Fruit fly (Drosophila melanogaster) whole organism, embryonic: Measurements from ENCODE around the gene CG17470.

Source experiments
- Adf1 ChIP-seq: fragments of 200-800 bp; sonication (Bioruptor generic); IDR thresholded peaks from 2 replicates; pipeline ENCODE4 v1.3.6; 2022; ENCODE audit warnings: missing biosample characterization, missing genetic modification characterization
- Atf3 ChIP-seq: fragments of 200-800 bp; sonication (Bioruptor generic); optimal IDR thresholded peaks from 3 replicates; lab custom pipeline; 2016; ENCODE audit warnings: missing biosample characterization, missing genetic modification characterization
- B-H1 ChIP-seq: fragments of 200-800 bp; sonication (Bioruptor generic); IDR thresholded peaks from 3 replicates; pipeline ENCODE4 v1.3.6; 2022; ENCODE audit warnings: missing biosample characterization, missing genetic modification characterization
- B-H2 ChIP-seq: fragments of 200-800 bp; sonication (Bioruptor generic); optimal IDR thresholded peaks from 2 replicates; lab custom pipeline; 2018; ENCODE audit warnings: missing biosample characterization, mild to moderate bottlenecking, missing genetic modification characterization
- Bgb ChIP-seq: fragments of 200-800 bp; sonication (Bioruptor generic); IDR thresholded peaks from 2 replicates; pipeline ENCODE4 v1.3.6; 2022; ENCODE audit warnings: missing biosample characterization, missing genetic modification characterization; ENCODE audit not compliant: partially characterized antibody
- CG10543 ChIP-seq: fragments of 200-800 bp; sonication (Bioruptor generic); optimal IDR thresholded peaks from 3 replicates; lab custom pipeline; 2017; ENCODE audit warnings: missing biosample characterization, mild to moderate bottlenecking, missing genetic modification characterization, moderate library complexity
- CG11398 ChIP-seq: fragments of 200-800 bp; sonication (Bioruptor generic); optimal IDR thresholded peaks from 2 replicates; lab custom pipeline; 2016; ENCODE audit warnings: missing biosample characterization, missing genetic modification characterization
- CG12236 ChIP-seq: fragments of 200-800 bp; sonication (Bioruptor generic); optimal IDR thresholded peaks from 2 replicates; lab custom pipeline; 2016; ENCODE audit warnings: missing biosample characterization, missing genetic modification characterization
- CG12299 ChIP-seq: fragments of 200-800 bp; sonication (Bioruptor generic); optimal IDR thresholded peaks from 2 replicates; lab custom pipeline; 2018; ENCODE audit warnings: missing biosample characterization, mild to moderate bottlenecking, missing genetic modification characterization
- CG13296 ChIP-seq: fragments of 200-800 bp; sonication (Bioruptor generic); optimal IDR thresholded peaks from 3 replicates; lab custom pipeline; 2018; ENCODE audit warnings: missing biosample characterization, mild to moderate bottlenecking, missing genetic modification characterization
- CG15601 ChIP-seq: fragments of 200-800 bp; sonication (Bioruptor generic); optimal IDR thresholded peaks from 3 replicates; lab custom pipeline; 2019; ENCODE audit warnings: missing biosample characterization, mild to moderate bottlenecking, missing genetic modification characterization, moderate library complexity
- CG17829 ChIP-seq: fragments of 200-800 bp; optimal IDR thresholded peaks from 2 replicates; lab custom pipeline; 2019; ENCODE audit warnings: missing biosample characterization, mild to moderate bottlenecking, missing genetic modification characterization, moderate library complexity
- CG2712 ChIP-seq: fragments of 200-800 bp; optimal IDR thresholded peaks from 3 replicates; lab custom pipeline; 2019; ENCODE audit warnings: missing biosample characterization, mild to moderate bottlenecking, missing genetic modification characterization, moderate library complexity
- CG30431 ChIP-seq: fragments of 200-800 bp; sonication (Bioruptor generic); optimal IDR thresholded peaks from 2 replicates; lab custom pipeline; 2017; ENCODE audit warnings: missing biosample characterization, missing genetic modification characterization
- CG3281 ChIP-seq: fragments of 200-800 bp; sonication (Bioruptor generic); optimal IDR thresholded peaks from 3 replicates; lab custom pipeline; 2017; ENCODE audit warnings: missing biosample characterization, mild to moderate bottlenecking, missing genetic modification characterization
- CG4282 ChIP-seq: fragments of 200-800 bp; sonication (Bioruptor generic); optimal IDR thresholded peaks from 2 replicates; lab custom pipeline; 2016; ENCODE audit warnings: missing biosample characterization, missing genetic modification characterization
- CG7786 ChIP-seq: fragments of 200-800 bp; sonication (Bioruptor generic); optimal IDR thresholded peaks from 2 replicates; lab custom pipeline; 2016; ENCODE audit warnings: missing biosample characterization, missing genetic modification characterization
- CG7963 ChIP-seq: fragments of 200-800 bp; sonication (Bioruptor generic); IDR thresholded peaks from 3 replicates; pipeline ENCODE4 v1.3.6; 2022; ENCODE audit warnings: missing biosample characterization, missing genetic modification characterization; ENCODE audit not compliant: partially characterized antibody
- CG8359 ChIP-seq: fragments of 200-800 bp; sonication (Bioruptor generic); optimal IDR thresholded peaks from 2 replicates; lab custom pipeline; 2017; ENCODE audit warnings: missing biosample characterization, mild to moderate bottlenecking, missing genetic modification characterization, borderline replicate concordance
- CG8924 ChIP-seq: fragments of 200-800 bp; optimal IDR thresholded peaks from 3 replicates; lab custom pipeline; 2019; ENCODE audit warnings: missing biosample characterization, mild to moderate bottlenecking, missing genetic modification characterization, moderate library complexity
- CHES-1-like ChIP-seq: fragments of 200-800 bp; sonication (Bioruptor generic); optimal IDR thresholded peaks from 2 replicates; lab custom pipeline; 2016; ENCODE audit warnings: missing biosample characterization, missing genetic modification characterization
- CoRest ChIP-seq: fragments of 200-800 bp; sonication (Bioruptor generic); optimal IDR thresholded peaks from 3 replicates; lab custom pipeline; 2018; ENCODE audit warnings: missing biosample characterization, mild to moderate bottlenecking, missing genetic modification characterization, moderate library complexity
- Dad ChIP-seq: fragments of 200-800 bp; sonication (Bioruptor generic); optimal IDR thresholded peaks from 3 replicates; lab custom pipeline; 2016; ENCODE audit warnings: missing biosample characterization, missing genetic modification characterization
- Fer2 ChIP-seq: fragments of 200-800 bp; sonication (Bioruptor generic); optimal IDR thresholded peaks from 2 replicates; lab custom pipeline; 2018; ENCODE audit warnings: missing biosample characterization, mild to moderate bottlenecking, missing genetic modification characterization, moderate library complexity
- H2.0 ChIP-seq: fragments of 200-800 bp; sonication (Bioruptor generic); IDR thresholded peaks from 2 replicates; pipeline ENCODE4 v1.3.6; 2022; ENCODE audit warnings: missing biosample characterization, missing genetic modification characterization
- HmgZ ChIP-seq: fragments of 200-800 bp; sonication (Bioruptor generic); optimal IDR thresholded peaks from 2 replicates; lab custom pipeline; 2018; ENCODE audit warnings: missing biosample characterization, mild to moderate bottlenecking, missing genetic modification characterization
- Lpt ChIP-seq: fragments of >200 bp; optimal IDR thresholded peaks from 2 replicates; lab custom pipeline; 2018; ENCODE audit warnings: missing biosample characterization, missing genetic modification characterization
- Meics ChIP-seq: fragments of 200-800 bp; sonication (Bioruptor generic); optimal IDR thresholded peaks from 2 replicates; lab custom pipeline; 2017; ENCODE audit warnings: missing biosample characterization, mild to moderate bottlenecking, missing genetic modification characterization
- NFAT ChIP-seq: fragments of 200-800 bp; sonication (Bioruptor generic); IDR thresholded peaks from 2 replicates; pipeline ENCODE4 v1.3.6; 2022; ENCODE audit warnings: missing biosample characterization, missing genetic modification characterization
- NK7.1 ChIP-seq: fragments of 200-800 bp; sonication (Bioruptor generic); optimal IDR thresholded peaks from 3 replicates; lab custom pipeline; 2016; ENCODE audit warnings: missing biosample characterization, missing genetic modification characterization
- Optix ChIP-seq: fragments of 200-800 bp; sonication (Bioruptor generic); IDR thresholded peaks from 3 replicates; pipeline ENCODE4 v1.3.6; 2022; ENCODE audit warnings: missing biosample characterization, missing genetic modification characterization
- Spps ChIP-seq: fragments of 200-800 bp; sonication (Bioruptor generic); optimal IDR thresholded peaks from 2 replicates; lab custom pipeline; 2018; ENCODE audit warnings: missing biosample characterization, mild to moderate bottlenecking, missing genetic modification characterization
- al ChIP-seq: fragments of 200-800 bp; sonication (Bioruptor generic); IDR thresholded peaks from 2 replicates; pipeline ENCODE4 v1.3.6; 2022; ENCODE audit warnings: missing biosample characterization, missing genetic modification characterization
- aop ChIP-seq: fragments of 200-800 bp; sonication (Bioruptor generic); IDR thresholded peaks from 2 replicates; pipeline ENCODE4 v1.3.6; 2022; ENCODE audit warnings: missing biosample characterization, missing genetic modification characterization
- danr ChIP-seq: fragments of 200-800 bp; sonication (Bioruptor generic); IDR thresholded peaks from 2 replicates; pipeline ENCODE4 v1.3.6; 2022; ENCODE audit warnings: missing biosample characterization, missing genetic modification characterization
- esg ChIP-seq: fragments of 200-800 bp; sonication (Bioruptor generic); conservative IDR thresholded peaks from 2 replicates; pipeline ENCODE4 v1.3.6; 2022; ENCODE audit warnings: missing biosample characterization, missing genetic modification characterization
- ewg ChIP-seq: fragments of 200-800 bp; sonication (Bioruptor generic); optimal IDR thresholded peaks from 3 replicates; lab custom pipeline; 2017; ENCODE audit warnings: mild to moderate bottlenecking, missing biosample characterization, missing genetic modification reagents, missing genetic modification characterization
- grau ChIP-seq: fragments of 200-800 bp; optimal IDR thresholded peaks from 3 replicates; lab custom pipeline; 2019; ENCODE audit warnings: missing biosample characterization, mild to moderate bottlenecking, missing genetic modification characterization, moderate library complexity
- kah ChIP-seq: fragments of 200-800 bp; sonication (Bioruptor generic); optimal IDR thresholded peaks from 2 replicates; lab custom pipeline; 2018; ENCODE audit warnings: missing biosample characterization, mild to moderate bottlenecking, missing genetic modification characterization
- lola ChIP-seq, 3 experiments: fragments of >200 bp in 2 of 3; fragments of 200-800 bp in 1 of 3; sonication (Bioruptor generic) in 1 of 3; optimal IDR thresholded peaks; 2 replicates each; lab custom pipeline; 2017 to 2019; ENCODE audit warnings: missing biosample characterization in 3 of 3, missing genetic modification characterization in 3 of 3, mild to moderate bottlenecking in 1 of 3, moderate library complexity in 1 of 3
- luna ChIP-seq: fragments of 200-800 bp; sonication (Bioruptor generic); optimal IDR thresholded peaks from 2 replicates; lab custom pipeline; 2016; ENCODE audit warnings: missing biosample characterization, missing genetic modification characterization
- pros ChIP-seq: fragments of 200-800 bp; sonication (Bioruptor generic); optimal IDR thresholded peaks from 3 replicates; lab custom pipeline; 2019; ENCODE audit warnings: missing biosample characterization, mild to moderate bottlenecking, missing genetic modification characterization, moderate library complexity
- pzg ChIP-seq: fragments of 200-800 bp; sonication (Bioruptor generic); optimal IDR thresholded peaks from 3 replicates; lab custom pipeline; 2018; ENCODE audit warnings: missing biosample characterization, mild to moderate bottlenecking, missing genetic modification characterization, moderate library complexity
- repo ChIP-seq: fragments of 200-800 bp; sonication (Bioruptor generic); optimal IDR thresholded peaks from 2 replicates; lab custom pipeline; 2016; ENCODE audit warnings: missing biosample characterization, missing genetic modification characterization
- ro ChIP-seq: fragments of 200-800 bp; sonication (Bioruptor generic); IDR thresholded peaks from 2 replicates; pipeline ENCODE4 v1.3.6; 2022; ENCODE audit warnings: missing biosample characterization, missing genetic modification characterization
- salm ChIP-seq: fragments of 200-800 bp; sonication (Bioruptor generic); optimal IDR thresholded peaks from 2 replicates; lab custom pipeline; 2018; ENCODE audit warnings: missing biosample characterization, mild to moderate bottlenecking, missing genetic modification characterization
- so ChIP-seq: fragments of 200-800 bp; sonication (Bioruptor generic); IDR thresholded peaks from 3 replicates; pipeline ENCODE4 v1.3.6; 2022; ENCODE audit warnings: missing biosample characterization, missing genetic modification characterization
- sr ChIP-seq: fragments of 200-800 bp; sonication (Bioruptor generic); IDR thresholded peaks from 3 replicates; pipeline ENCODE4 v1.3.6; 2022; ENCODE audit warnings: missing biosample characterization, missing genetic modification characterization
- tap ChIP-seq: fragments of 200-800 bp; optimal IDR thresholded peaks from 3 replicates; lab custom pipeline; 2019; ENCODE audit warnings: missing biosample characterization, mild to moderate bottlenecking, missing genetic modification characterization, moderate library complexity
- unpg ChIP-seq: fragments of 200-800 bp; sonication (Bioruptor generic); optimal IDR thresholded peaks from 3 replicates; lab custom pipeline; 2018; ENCODE audit warnings: missing biosample characterization, mild to moderate bottlenecking, missing genetic modification characterization, moderate library complexity
- usp ChIP-seq: fragments of >200 bp; optimal IDR thresholded peaks from 2 replicates; lab custom pipeline; 2017; ENCODE audit warnings: missing biosample characterization, missing genetic modification characterization

CG17470 gene

dm6 chr2L:20645394-20645869, 2.4 kb upstream of the CG17470 start, which contains the start of the genes phr6-4 and CG2608 (continued):
- TF ChIP-seq CG15601 (tag; lab: Kevin White, UChicago) (peak; percentile 92), Dad (GFP tag; lab: Kevin White, UChicago) (peak; percentile 77), CoRest (tag; lab: Kevin White, UChicago) (peak; percentile 97), H2.0 (peak; percentile 73), lola (GFP tag; optimal IDR thresholded peaks at IDR 0.05; lab: Kevin White, UChicago) (peak in 1 of 3 experiments; percentile 94), Adf1 (GFP tag; lab: Robert Waterston, UW) (peak; percentile 56), NK7.1 (GFP tag; lab: Kevin White, UChicago) (peak; percentile 80), pzg (GFP tag; lab: Kevin White, UChicago) (peak; percentile 37), Atf3 (GFP tag; lab: Kevin White, UChicago) (peak; percentile 73), Bgb (GFP tag; lab: Robert Waterston, UW) (no peak), Spps (tag; lab: Kevin White, UChicago) (peak; percentile 89), esg (GFP tag; lab: Robert Waterston, UW) (peak; percentile 82), CG2712 (peak; percentile 96), aop (GFP tag; lab: Robert Waterston, UW) (no peak), CG8359 (GFP tag; lab: Kevin White, UChicago) (peak; percentile 66), Lpt (GFP tag; lab: Kevin White, UChicago) (no peak), ro (0 out of 2 replicates have a peak, but pooled peaks have one; percentile 21), Fer2 (tag; lab: Kevin White, UChicago) (peak; percentile 91), CG7786 (GFP tag; lab: Kevin White, UChicago) (peak; percentile 85), CG10543 (peak; percentile 87), ewg (GFP tag; lab: Kevin White, UChicago) (peak; percentile 80), pros (no peak), CG8924 (tag; lab: Kevin White, UChicago) (peak; percentile 94), so (GFP tag; lab: Robert Waterston, UW) (peak; percentile 89), salm (tag; lab: Kevin White, UChicago) (peak; percentile 90), CG4282 (GFP tag; lab: Kevin White, UChicago) (peak; percentile 58), Meics (peak; percentile 93), CG11398 (GFP tag; lab: Kevin White, UChicago) (peak; percentile 54), HmgZ (peak; percentile 94), usp (GFP tag; lab: Kevin White, UChicago) (no peak), sr (GFP tag; lab: Robert Waterston, UW) (no peak), Optix (GFP tag; lab: Robert Waterston, UW) (peak; percentile 60; the same call in 1 of the 3 replicates), al (peak; percentile 90), CG3281 (GFP tag; lab: Kevin White, UChicago) (peak; percentile 93), luna (GFP tag; lab: Kevin White, UChicago) (peak; percentile 68), CG12236 (GFP tag; lab: Kevin White, UChicago) (peak; percentile 71), repo (peak; percentile 66), CG17829 (tag; lab: Kevin White, UChicago) (peak; percentile 94), danr (GFP tag; lab: Robert Waterston, UW) (peak; percentile 67), CG12299 (tag; lab: Kevin White, UChicago) (peak; percentile 91), kah (peak; percentile 70), B-H2 (peak; percentile 82), CG13296 (GFP tag; lab: Kevin White, UChicago) (peak; percentile 92), grau (tag; lab: Kevin White, UChicago) (peak; percentile 95), tap (tag; lab: Kevin White, UChicago) (no peak), B-H1 (GFP tag; lab: Robert Waterston, UW) (peak; percentile 81), CG7963 (GFP tag; lab: Robert Waterston, UW) (no peak), unpg (GFP tag; lab: Kevin White, UChicago) (peak; percentile 94), CG30431 (GFP tag; lab: Kevin White, UChicago) (peak; percentile 86), NFAT (GFP tag; lab: Robert Waterston, UW) (peak; percentile 83), CHES-1-like (GFP tag; lab: Kevin White, UChicago) (peak; percentile 83)
